3 fruit fly cellular contexts compared by ENCODE assay signal in genomic region chr3L:6193556-6194114, dm6.
TF ChIP-seq lines count a peak whose summit lies in the region.

No protein-coding gene starts in this region.

- no peak for TF ChIP-seq CTCF in whole organism, embryonic (GFP tag; optimal IDR thresholded peaks at IDR 0.05; lab: Kevin White, UChicago)

TF ChIP-seq in whole organism, adult, 20 proteins besides CTCF, POLR2A, EP300 and RAD21:
- no peak for TF ChIP-seq CG14711 (tag; optimal IDR thresholded peaks at IDR 0.05; lab: Kevin White, UChicago)
- TF ChIP-seq ovo (GFP tag; optimal IDR thresholded peaks at IDR 0.05; lab: Kevin White, UChicago), result peak; percentile 21

TF ChIP-seq in whole organism, embryonic, 481 proteins besides CTCF, POLR2A, EP300 and RAD21 (continues in another document):
- peak; percentile 66 for TF ChIP-seq ttk (GFP tag; IDR thresholded peaks at IDR 0.05; lab: Robert Waterston, UW)
- TF ChIP-seq BEAF-32 (GFP tag; optimal IDR thresholded peaks at IDR 0.05; lab: Kevin White, UChicago), result no peak
- TF ChIP-seq phol (tag; optimal IDR thresholded peaks at IDR 0.05; lab: Kevin White, UChicago), result peak; percentile 70
- 0 out of 2 replicates have a peak, but pooled peaks have one; percentile 44 for TF ChIP-seq Scr (GFP tag; IDR thresholded peaks at IDR 0.05; lab: Robert Waterston, UW; ENCODE audit: partially characterized antibody)
- no peak for TF ChIP-seq CG10959 (GFP tag; IDR thresholded peaks at IDR 0.05; lab: Robert Waterston, UW)
- TF ChIP-seq tna (GFP tag; IDR thresholded peaks at IDR 0.05; lab: Robert Waterston, UW; ENCODE audit: partially characterized antibody), result no peak
- TF ChIP-seq Atf3 (GFP tag; optimal IDR thresholded peaks at IDR 0.05; lab: Kevin White, UChicago), result no peak
- TF ChIP-seq CG6683 (GFP tag; optimal IDR thresholded peaks at IDR 0.05; lab: Kevin White, UChicago), result no peak
- peak; percentile 17; the same call in 1 of the 3 replicates for TF ChIP-seq CG34422 (GFP tag; IDR thresholded peaks at IDR 0.05; lab: Robert Waterston, UW)
- no peak for TF ChIP-seq CG10431 (GFP tag; optimal IDR thresholded peaks at IDR 0.05; lab: Kevin White, UChicago)
- no peak for TF ChIP-seq tgo (GFP tag; IDR thresholded peaks at IDR 0.05; lab: Robert Waterston, UW)
- TF ChIP-seq Sox100B (GFP tag; optimal IDR thresholded peaks at IDR 0.05; lab: Kevin White, UChicago), result no peak
- TF ChIP-seq CG13624 (GFP tag; optimal IDR thresholded peaks at IDR 0.05; lab: Kevin White, UChicago), result no peak
- no peak for TF ChIP-seq aop (GFP tag; IDR thresholded peaks at IDR 0.05; lab: Robert Waterston, UW)
- TF ChIP-seq CG4360 (GFP tag; IDR thresholded peaks at IDR 0.05; lab: Robert Waterston, UW), result no peak
- no peak for TF ChIP-seq lmd (GFP tag; IDR thresholded peaks at IDR 0.05; lab: Robert Waterston, UW)
- no peak for TF ChIP-seq gsb-n (tag; optimal IDR thresholded peaks at IDR 0.05; lab: Kevin White, UChicago)
- peak; percentile 80 for TF ChIP-seq cg (GFP tag; optimal IDR thresholded peaks at IDR 0.05; lab: Kevin White, UChicago)
- no peak for TF ChIP-seq Ssrp (tag; optimal IDR thresholded peaks at IDR 0.05; lab: Kevin White, UChicago)
- TF ChIP-seq BtbVII (GFP tag; optimal IDR thresholded peaks at IDR 0.05; lab: Kevin White, UChicago), result no peak
- TF ChIP-seq CG15269 (tag; optimal IDR thresholded peaks at IDR 0.05; lab: Kevin White, UChicago), result no peak
- no peak for TF ChIP-seq CG17361 (GFP tag; IDR thresholded peaks at IDR 0.05; lab: Robert Waterston, UW)
- TF ChIP-seq CG4617 (GFP tag; optimal IDR thresholded peaks at IDR 0.05; lab: Kevin White, UChicago; ENCODE audit: borderline replicate concordance), result peak; percentile 68
- TF ChIP-seq Antp (GFP tag; optimal IDR thresholded peaks at IDR 0.05; lab: Kevin White, UChicago), result no peak
- no peak for TF ChIP-seq Spps (tag; optimal IDR thresholded peaks at IDR 0.05; lab: Kevin White, UChicago)
- TF ChIP-seq Doc3 (GFP tag; IDR thresholded peaks at IDR 0.05; lab: Robert Waterston, UW; ENCODE audit: partially characterized antibody), result no peak
- no peak for TF ChIP-seq Gsc (GFP tag; IDR thresholded peaks at IDR 0.05; lab: Robert Waterston, UW)
- no peak for TF ChIP-seq CG3407 (GFP tag; optimal IDR thresholded peaks at IDR 0.05; lab: Kevin White, UChicago)
- TF ChIP-seq Nf-YC (tag; optimal IDR thresholded peaks at IDR 0.05; lab: Kevin White, UChicago), result no peak
- no peak for TF ChIP-seq seq (GFP tag; IDR thresholded peaks at IDR 0.05; lab: Robert Waterston, UW)
- TF ChIP-seq en (GFP tag; optimal IDR thresholded peaks at IDR 0.05; lab: Kevin White, UChicago), result no peak
- TF ChIP-seq CG11504 (tag; optimal IDR thresholded peaks at IDR 0.05; lab: Kevin White, UChicago), result no peak
- no peak for TF ChIP-seq Side (GFP tag; optimal IDR thresholded peaks at IDR 0.05; lab: Kevin White, UChicago)
- no peak for TF ChIP-seq lilli (GFP tag; optimal IDR thresholded peaks at IDR 0.05; lab: Kevin White, UChicago)
- TF ChIP-seq CG6272 (GFP tag; IDR thresholded peaks at IDR 0.05; lab: Robert Waterston, UW), result no peak
- no peak for TF ChIP-seq Xbp1 (GFP tag; optimal IDR thresholded peaks at IDR 0.05; lab: Kevin White, UChicago)
- TF ChIP-seq CG5245 (GFP tag; optimal IDR thresholded peaks at IDR 0.05; lab: Kevin White, UChicago), result no peak
- TF ChIP-seq B-H1 (GFP tag; IDR thresholded peaks at IDR 0.05; lab: Robert Waterston, UW), result no peak
- peak; percentile 24 for TF ChIP-seq YL-1 (GFP tag; optimal IDR thresholded peaks at IDR 0.05; lab: Kevin White, UChicago)
- no peak for TF ChIP-seq fu2 (GFP tag; optimal IDR thresholded peaks at IDR 0.05; lab: Kevin White, UChicago)
- no peak for TF ChIP-seq chm (GFP tag; IDR thresholded peaks at IDR 0.05; lab: Robert Waterston, UW)
- no peak for TF ChIP-seq luna (GFP tag; optimal IDR thresholded peaks at IDR 0.05; lab: Kevin White, UChicago)
- TF ChIP-seq CG1832 (GFP tag; optimal IDR thresholded peaks at IDR 0.05; lab: Kevin White, UChicago), result peak; percentile 56
- TF ChIP-seq nerfin-1 (tag; optimal IDR thresholded peaks at IDR 0.05; lab: Kevin White, UChicago), result no peak
- TF ChIP-seq pho (GFP tag; optimal IDR thresholded peaks at IDR 0.05; lab: Kevin White, UChicago), result no peak
- no peak for TF ChIP-seq tio (GFP tag; optimal IDR thresholded peaks at IDR 0.05; lab: Kevin White, UChicago)

TF ChIP-seq in whole organism, pupa, 21 proteins besides CTCF, POLR2A, EP300 and RAD21:
- no peak for TF ChIP-seq CG13204 (GFP tag; optimal IDR thresholded peaks at IDR 0.05; lab: Kevin White, UChicago)
- TF ChIP-seq EcR (GFP tag; optimal IDR thresholded peaks at IDR 0.05; lab: Kevin White, UChicago), result peak; percentile 96
- TF ChIP-seq CG4496 (GFP tag; IDR thresholded peaks at IDR 0.05; lab: Robert Waterston, UW), result 0 out of 3 replicates have a peak, but pooled peaks have one; percentile 4
